Worm (Caenorhabditis elegans) whole organism, late embryonic: Measurements from ENCODE around the gene F13A7.11.

Experiments
- F13H6.1 ChIP-seq: sonication (generic microtip); optimal IDR thresholded peaks from 2 replicates; lab custom pipeline; 2016; ENCODE audit warnings: missing genetic modification characterization, missing compliant biosample characterization
- K09A11.1 ChIP-seq: sonication (generic microtip); optimal IDR thresholded peaks from 2 replicates; lab custom pipeline; 2017; ENCODE audit warnings: antibody characterized with exemption, mild to moderate bottlenecking, missing genetic modification characterization, missing compliant biosample characterization; ENCODE audit not compliant: insufficient read depth
- Y22D7AL.16 ChIP-seq: sonication (generic microtip); optimal IDR thresholded peaks from 2 replicates; lab custom pipeline; 2016; ENCODE audit warnings: missing genetic modification characterization, missing compliant biosample characterization
- ceh-18 ChIP-seq: sonication (generic microtip); optimal IDR thresholded peaks from 2 replicates; lab custom pipeline; 2016; ENCODE audit warnings: missing genetic modification characterization, missing compliant biosample characterization
- ceh-2 ChIP-seq: sonication (generic microtip); optimal IDR thresholded peaks from 2 replicates; lab custom pipeline; 2016; ENCODE audit warnings: missing genotype, missing genetic modification characterization, missing compliant biosample characterization
- ceh-24 ChIP-seq: sonication (generic microtip); optimal IDR thresholded peaks from 2 replicates; lab custom pipeline; 2016; ENCODE audit warnings: mild to moderate bottlenecking, missing genetic modification characterization, missing compliant biosample characterization
- ceh-31 ChIP-seq: sonication (generic microtip); optimal IDR thresholded peaks from 2 replicates; lab custom pipeline; 2016; ENCODE audit warnings: missing genetic modification characterization, missing compliant biosample characterization
- ceh-34 ChIP-seq: sonication (generic microtip); optimal IDR thresholded peaks from 2 replicates; lab custom pipeline; 2016; ENCODE audit warnings: mild to moderate bottlenecking, missing genetic modification characterization, missing compliant biosample characterization
- ceh-48 ChIP-seq: sonication (generic microtip); optimal IDR thresholded peaks from 2 replicates; lab custom pipeline; 2016; ENCODE audit warnings: missing genetic modification characterization, inconsistent platforms, missing compliant biosample characterization
- ceh-6 ChIP-seq: fragments of 200-800 bp; sonication (Bioruptor generic); optimal IDR thresholded peaks from 2 replicates; lab custom pipeline; 2018; ENCODE audit warnings: mild to moderate bottlenecking, missing genetic modification characterization, missing compliant biosample characterization
- ceh-9 ChIP-seq: sonication (generic microtip); optimal IDR thresholded peaks from 2 replicates; lab custom pipeline; 2016; ENCODE audit warnings: mild to moderate bottlenecking, missing genetic modification characterization, inconsistent platforms, missing compliant biosample characterization
- dmd-4 ChIP-seq: sonication (generic microtip); optimal IDR thresholded peaks from 2 replicates; lab custom pipeline; 2016; ENCODE audit warnings: borderline replicate concordance, missing genetic modification characterization, missing compliant biosample characterization
- ets-4 ChIP-seq: sonication (generic microtip); optimal IDR thresholded peaks from 2 replicates; lab custom pipeline; 2016; ENCODE audit warnings: missing genetic modification characterization, missing compliant biosample characterization
- eyg-1 ChIP-seq: sonication (generic microtip); optimal IDR thresholded peaks from 2 replicates; lab custom pipeline; 2016; ENCODE audit warnings: missing genotype, missing genetic modification characterization, missing compliant biosample characterization
- fkh-10 ChIP-seq: fragments of 150-350 bp; optimal IDR thresholded peaks from 2 replicates; lab custom pipeline; 2014; ENCODE audit warnings: missing biosample characterization, missing genetic modification reagents, missing genetic modification characterization
- hlh-30 ChIP-seq: sonication (generic microtip); optimal IDR thresholded peaks from 2 replicates; lab custom pipeline; 2017; ENCODE audit warnings: antibody characterized with exemption, missing genetic modification characterization, missing compliant biosample characterization; ENCODE audit not compliant: insufficient read depth
- hlh-6 ChIP-seq: sonication (generic microtip); optimal IDR thresholded peaks from 2 replicates; lab custom pipeline; 2016; ENCODE audit warnings: missing genotype, missing genetic modification characterization, missing compliant biosample characterization
- nfya-1 ChIP-seq: sonication (generic microtip); optimal IDR thresholded peaks from 2 replicates; lab custom pipeline; 2017; ENCODE audit warnings: missing genetic modification characterization, mild to moderate bottlenecking, missing compliant biosample characterization, antibody characterized with exemption, moderate library complexity
- pag-3 ChIP-seq: sonication (generic microtip); optimal IDR thresholded peaks from 2 replicates; lab custom pipeline; 2016; ENCODE audit warnings: missing compliant biosample characterization, missing genetic modification characterization, borderline replicate concordance
- pha-2 ChIP-seq: sonication (generic microtip); optimal IDR thresholded peaks from 2 replicates; lab custom pipeline; 2017; ENCODE audit warnings: mild to moderate bottlenecking, missing genetic modification characterization, missing compliant biosample characterization
- pha-4 ChIP-seq: fragments of 150-350 bp; optimal IDR thresholded peaks from 2 replicates; lab custom pipeline; 2018; ENCODE audit warnings: missing biosample characterization, missing genetic modification reagents, missing genetic modification characterization
- pqm-1 ChIP-seq: sonication (generic microtip); optimal IDR thresholded peaks from 2 replicates; lab custom pipeline; 2016; ENCODE audit warnings: missing genetic modification characterization, missing compliant biosample characterization
- pros-1 ChIP-seq: fragments of 150-350 bp; optimal IDR thresholded peaks from 2 replicates; lab custom pipeline; 2014; ENCODE audit warnings: missing biosample characterization, missing genetic modification reagents, missing genetic modification characterization
- rnt-1 ChIP-seq: sonication (generic microtip); optimal IDR thresholded peaks from 2 replicates; lab custom pipeline; 2016; ENCODE audit warnings: missing genetic modification characterization, missing compliant biosample characterization
- sox-2 ChIP-seq: fragments of 200-800 bp; sonication (Bioruptor generic); IDR thresholded peaks from 2 replicates; pipeline ENCODE4 v1.3.6; 2022; ENCODE audit warnings: missing genetic modification reagents, missing genetic modification characterization, missing compliant biosample characterization
- syd-9 ChIP-seq: sonication (generic microtip); optimal IDR thresholded peaks from 2 replicates; lab custom pipeline; 2016; ENCODE audit warnings: mild to moderate bottlenecking, missing genetic modification characterization, moderate library complexity, missing compliant biosample characterization
- tbx-2 ChIP-seq: sonication (generic microtip); optimal IDR thresholded peaks from 2 replicates; lab custom pipeline; 2016; ENCODE audit warnings: missing genetic modification characterization, missing compliant biosample characterization
- unc-3 ChIP-seq, 2 experiments: fragments of 200-800 bp in 1 of 2; sonication (Bioruptor generic) in 1 of 2; sonication (generic microtip) in 1 of 2; conservative IDR thresholded peaks in 1 of 2; optimal IDR thresholded peaks in 1 of 2; 2 replicates each; pipeline versions ENCODE4 v1.3.6 to Lab custom; 2016 to 2022; ENCODE audit warnings: missing compliant biosample characterization in 2 of 2, missing genetic modification characterization in 2 of 2, missing genetic modification reagents in 1 of 2
- unc-42 ChIP-seq: sonication (generic microtip); optimal IDR thresholded peaks from 2 replicates; lab custom pipeline; 2016; ENCODE audit warnings: missing genotype, missing genetic modification characterization, missing compliant biosample characterization
- unc-55 ChIP-seq: sonication (generic microtip); optimal IDR thresholded peaks from 2 replicates; lab custom pipeline; 2017; ENCODE audit warnings: missing biosample characterization, missing genetic modification reagents, missing genetic modification characterization
- ztf-16 ChIP-seq: sonication (generic microtip); optimal IDR thresholded peaks from 2 replicates; lab custom pipeline; 2017; ENCODE audit warnings: missing genetic modification characterization, missing compliant biosample characterization

Gene F13A7.11

DNA sequence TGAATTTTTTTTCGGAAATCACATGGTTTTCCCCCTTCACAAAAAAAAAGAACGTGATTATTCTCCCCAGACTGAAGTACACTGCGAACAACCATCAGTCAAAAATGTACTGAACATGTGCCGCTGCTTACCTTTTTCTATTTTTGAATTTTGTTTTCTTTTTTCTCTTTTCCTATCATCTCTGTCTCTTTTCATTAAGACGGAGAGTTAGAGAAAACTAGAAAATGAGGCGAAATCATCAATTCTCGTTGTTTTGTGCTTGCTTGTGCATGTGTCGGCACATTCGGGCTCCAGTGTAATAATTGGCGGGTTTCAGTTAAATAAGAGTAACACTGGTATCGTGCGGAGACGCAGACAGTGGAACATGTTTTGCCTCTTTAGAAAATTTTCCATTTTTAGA, 42.8 kb downstream of the F13A7.11 start:
- TF ChIP-seq nfya-1 (tag; lab: Kevin White, UChicago) (peak; percentile 32), ceh-18 (tag; lab: Kevin White, UChicago) (peak; percentile 49), dmd-4 (tag; lab: Kevin White, UChicago) (no peak)

DNA sequence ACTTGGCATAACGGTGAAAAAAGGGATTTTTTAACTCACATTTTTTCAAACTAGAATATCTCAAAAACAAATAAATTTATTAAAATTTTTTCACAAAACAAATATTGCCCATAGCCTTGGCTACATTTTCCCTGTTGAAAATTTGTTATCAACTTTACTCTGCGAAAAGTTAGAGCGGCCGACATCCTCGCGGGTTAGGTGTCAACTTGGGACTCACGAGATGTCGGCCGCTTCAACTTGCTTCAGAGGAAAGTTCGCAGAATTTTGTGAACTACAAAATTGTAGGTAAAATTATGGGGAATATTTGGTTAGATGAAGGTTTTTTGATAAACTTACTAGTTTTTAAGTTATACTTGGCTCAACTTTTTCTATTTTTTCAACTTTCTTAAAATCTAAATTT, 43.3 kb downstream of the F13A7.11 start:
- TF ChIP-seq ceh-24 (tag; lab: Kevin White, UChicago) = no peak

ce11 chrV:16350775-16351378, 44.2 kb downstream of the F13A7.11 start:
- TF ChIP-seq ceh-2 (tag; lab: Kevin White, UChicago) = no peak
- no peak for TF ChIP-seq ceh-9 (tag; lab: Kevin White, UChicago)
- TF ChIP-seq ztf-16 (tag; lab: Kevin White, UChicago) = no peak
- TF ChIP-seq ceh-31 (tag; lab: Kevin White, UChicago) = peak; percentile 29
- no peak for TF ChIP-seq Y22D7AL.16 (tag; lab: Kevin White, UChicago)
- peak; percentile 71 for TF ChIP-seq nfya-1 (tag; lab: Kevin White, UChicago)
- TF ChIP-seq unc-42 (tag; lab: Kevin White, UChicago) = peak; percentile 17
- TF ChIP-seq rnt-1 = peak; percentile 37
- peak; percentile 49 for TF ChIP-seq ceh-18 (tag; lab: Kevin White, UChicago)

DNA sequence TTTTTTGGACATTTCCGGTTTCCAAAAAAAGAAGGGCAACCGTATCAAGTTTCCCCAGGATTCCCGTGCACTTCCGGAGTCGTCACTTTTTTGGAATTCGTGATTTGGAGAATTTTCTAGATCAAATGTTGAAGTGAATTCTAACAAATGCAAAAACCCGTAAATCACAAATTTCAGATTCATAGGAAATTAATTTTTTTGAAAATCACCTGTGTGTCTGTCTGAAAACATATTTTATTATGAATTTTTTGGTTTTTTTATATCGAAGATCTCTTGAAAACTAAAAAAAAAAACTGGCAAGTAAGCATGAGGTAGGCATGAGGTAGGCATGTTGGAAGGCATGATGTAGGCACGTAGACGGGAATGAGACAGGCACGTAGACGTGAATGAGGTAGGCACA, 45.0 kb downstream of the F13A7.11 start:
- TF ChIP-seq K09A11.1 (tag; lab: Kevin White, UChicago) = no peak
- TF ChIP-seq ceh-6 (GFP tag; lab: Kevin White, UChicago) = no peak
- no peak for TF ChIP-seq rnt-1
- no peak for TF ChIP-seq pros-1 (tag; lab: Kevin White, UChicago)
- TF ChIP-seq eyg-1 (tag; lab: Kevin White, UChicago) = no peak
- no peak for TF ChIP-seq pqm-1
- TF ChIP-seq hlh-6 (tag; lab: Kevin White, UChicago) = no peak
- no peak for TF ChIP-seq pag-3
- TF ChIP-seq pha-2 (tag; lab: Kevin White, UChicago) = no peak

ce11 chrV:16346406-16347108, 48.5 kb downstream of the F13A7.11 start, which contains the start of the genes W08G11.5 and W08G11.1:
Gene W08G11.5 (minus strand): TSS chrV:16346506.
Gene W08G11.1 (plus strand): TSS chrV:16347058.
- TF ChIP-seq ceh-48 (tag; lab: Kevin White, UChicago) (no peak), unc-55 (GFP tag; lab: Kevin White, UChicago) (no peak), rnt-1 (no peak), pha-2 (tag; lab: Kevin White, UChicago) (no peak), ceh-34 (no peak), hlh-30 (tag; lab: Kevin White, UChicago) (no peak), ceh-24 (tag; lab: Kevin White, UChicago) (no peak), unc-3 (GFP tag; conservative IDR thresholded peaks at IDR 0.05; lab: Robert Waterston, UW) (no peak), unc-3 (tag; optimal IDR thresholded peaks at IDR 0.05; lab: Kevin White, UChicago) (no peak), fkh-10 (GFP tag; lab: Kevin White, UChicago) (no peak), sox-2 (GFP tag; lab: Robert Waterston, UW) (no peak), pha-4 (tag; lab: Kevin White, UChicago) (no peak), F13H6.1 (no peak), pqm-1 (no peak), ets-4 (no peak), tbx-2 (tag; lab: Kevin White, UChicago) (no peak), syd-9 (tag; lab: Kevin White, UChicago) (no peak)
